Worm (Caenorhabditis elegans): Measurements from ENCODE around the gene Y53F4B.43.

Gene Y53F4B.43

DNA sequence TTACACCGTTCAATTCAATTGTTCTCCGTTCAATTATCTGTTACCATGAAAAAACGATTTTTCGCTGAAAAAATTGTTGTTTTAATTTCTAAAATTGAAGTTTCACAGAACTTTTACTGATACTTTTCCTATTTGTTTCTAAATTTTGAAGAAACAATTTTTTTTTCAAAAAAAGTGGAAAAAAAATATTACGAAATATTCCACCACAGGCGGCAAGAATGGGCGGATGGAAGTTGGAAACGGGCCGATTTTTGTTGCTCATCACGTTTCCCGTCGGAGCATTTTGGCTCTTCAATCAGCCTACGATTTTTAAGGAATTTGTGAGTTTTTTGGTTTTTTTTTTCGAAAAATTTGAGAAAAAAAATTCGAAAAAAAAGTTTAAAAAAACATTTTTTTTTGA lies 49.5 kb downstream of the Y53F4B.43 start, which contains the start of gene Y53F4B.14:
Y53F4B.14 (plus strand) TSS at position 210 of the 400 bp plus-strand sequence.
- TF ChIP-seq dao-5 (tag; optimal IDR thresholded peaks at IDR 0.05), result no peak
- TF ChIP-seq W03F9.2 (tag; optimal IDR thresholded peaks at IDR 0.05), result no peak
- no peak for TF ChIP-seq him-1 (tag; optimal IDR thresholded peaks at IDR 0.05)

DNA sequence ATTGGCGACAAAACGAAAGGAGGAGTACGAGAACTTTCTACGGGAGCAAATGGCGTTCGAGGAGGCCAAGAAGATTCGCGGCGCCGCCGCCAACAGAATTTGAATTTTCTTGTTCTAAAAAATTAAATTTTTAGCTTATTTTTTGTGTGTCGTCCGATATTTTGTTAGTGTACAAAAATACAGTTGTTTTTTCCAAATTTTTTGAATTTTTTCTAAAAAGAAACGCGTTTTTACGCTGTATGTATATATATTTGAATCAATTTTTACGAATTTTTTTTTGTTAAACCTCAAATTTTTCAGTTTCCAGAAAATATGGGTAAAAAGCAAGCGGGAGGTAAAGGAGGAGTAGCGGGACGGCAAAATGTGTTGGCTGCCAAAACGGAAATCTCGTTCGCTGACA lies 50.8 kb downstream of the Y53F4B.43 start, which contains the start of gene trip-4:
trip-4 (plus strand) TSS at position 301 of the 400 bp plus-strand sequence.
- no peak for TF ChIP-seq dao-5 (tag; optimal IDR thresholded peaks at IDR 0.05)
- no peak for TF ChIP-seq him-1 (tag; optimal IDR thresholded peaks at IDR 0.05)
- TF ChIP-seq W03F9.2 (tag; optimal IDR thresholded peaks at IDR 0.05), result no peak
